Worm (Caenorhabditis elegans) whole organism, mixed stage, embryonic: ENCODE data around the gene srx-41.

Source experiments
- pha-4 ChIP-seq: fragments of 150-350 bp; optimal IDR thresholded peaks from 2 replicates; lab custom pipeline; 2018; ENCODE audit warnings: missing biosample characterization, missing genetic modification reagents, missing genetic modification characterization
- snpc-4 ChIP-seq: fragments of 150-350 bp; optimal IDR thresholded peaks from 2 replicates; lab custom pipeline; 2014; ENCODE audit warnings: missing biosample characterization, missing genetic modification characterization
- unc-39 ChIP-seq: fragments of 150-350 bp; optimal IDR thresholded peaks from 2 replicates; lab custom pipeline; 2014; ENCODE audit warnings: missing biosample characterization, missing genetic modification characterization

DNA sequence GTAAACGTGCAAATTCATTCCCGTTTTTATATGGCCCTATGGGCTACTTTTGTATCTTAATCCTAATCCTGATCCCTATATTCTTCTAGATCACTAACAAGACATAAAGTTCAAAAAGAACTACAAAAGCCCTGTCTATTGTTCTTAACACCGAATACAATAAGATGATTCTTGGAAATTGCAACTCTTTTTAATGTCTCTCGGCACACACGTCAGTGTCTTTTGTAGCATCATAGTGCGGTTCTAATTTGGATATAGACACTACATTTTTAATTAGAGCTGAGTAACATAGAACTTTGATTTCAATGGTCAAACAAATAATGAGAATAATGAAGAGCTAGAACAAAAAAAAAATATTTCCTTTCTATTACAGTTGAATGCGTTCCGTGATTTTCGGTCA, 2.9 kb upstream of the srx-41 start:
- TF ChIP-seq snpc-4 (tag; lab: Kevin White, UChicago) (no peak), pha-4 (tag; lab: Kevin White, UChicago) (no peak), unc-39 (tag; lab: Kevin White, UChicago) (no peak)
